Fruit fly (Drosophila melanogaster) whole organism: Measurements from ENCODE around the gene E5.

Experiments
- CG8478 ChIP-seq: fragments of >200 bp; optimal IDR thresholded peaks from 2 replicates; lab custom pipeline; 2018; ENCODE audit warnings: inconsistent platforms
- Dll ChIP-seq: fragments of >200 bp; optimal IDR thresholded peaks from 2 replicates; lab custom pipeline; 2017
- pan ChIP-seq: fragments of >200 bp; optimal IDR thresholded peaks from 2 replicates; lab custom pipeline; 2017
- psq ChIP-seq: fragments of >200 bp; optimal IDR thresholded peaks from 2 replicates; lab custom pipeline; 2017
- usp ChIP-seq: fragments of >200 bp; optimal IDR thresholded peaks from 2 replicates; lab custom pipeline; 2017; ENCODE audit warnings: missing biosample characterization, missing genetic modification characterization, mixed read lengths

DNA sequence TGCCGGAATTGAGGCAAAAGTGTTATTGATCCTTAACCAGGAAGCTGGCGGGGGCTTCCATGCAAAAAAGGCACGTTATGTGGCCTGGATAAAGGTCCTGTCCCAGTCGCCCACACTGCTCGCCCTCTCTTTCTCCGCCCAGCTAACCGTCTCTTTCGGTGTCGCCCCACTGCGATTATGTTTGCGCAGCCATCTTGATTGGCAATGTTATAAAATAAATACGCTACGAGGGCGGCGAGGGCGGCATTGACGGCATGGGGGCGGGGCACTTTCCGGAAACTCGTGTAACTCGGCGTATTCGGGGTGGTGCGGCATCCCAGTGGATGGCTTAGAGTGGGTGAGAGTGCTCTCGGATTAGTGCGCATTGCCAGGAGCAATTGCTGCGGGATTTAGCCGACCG, 48.9 kb upstream of the E5 start:
- TF ChIP-seq CG8478 (lab: Kevin White, UChicago): no peak
- TF ChIP-seq usp (GFP tag; lab: Kevin White, UChicago): no peak
- TF ChIP-seq pan (lab: Kevin White, UChicago): no peak
- TF ChIP-seq Dll (lab: Kevin White, UChicago): no peak
- TF ChIP-seq psq: no peak
